Fruit fly (Drosophila melanogaster) whole organism, embryonic: Measurements from ENCODE around the gene CG6006.

Experiments used
- ATbp ChIP-seq: fragments of 200-800 bp; sonication (Bioruptor generic); optimal IDR thresholded peaks from 2 replicates; lab custom pipeline; 2017; ENCODE audit warnings: missing biosample characterization, mild to moderate bottlenecking, missing genetic modification characterization, missing genetic modification reagents
- CG13296 ChIP-seq: fragments of 200-800 bp; sonication (Bioruptor generic); optimal IDR thresholded peaks from 3 replicates; lab custom pipeline; 2018; ENCODE audit warnings: missing biosample characterization, mild to moderate bottlenecking, missing genetic modification characterization
- CG17912 ChIP-seq: fragments of 200-800 bp; sonication (Bioruptor generic); optimal IDR thresholded peaks from 2 replicates; lab custom pipeline; 2018; ENCODE audit warnings: missing biosample characterization, mild to moderate bottlenecking, missing genetic modification characterization
- CG2199 ChIP-seq: fragments of 200-800 bp; sonication (Bioruptor generic); IDR thresholded peaks from 3 replicates; pipeline ENCODE4 v1.3.6; 2022; ENCODE audit warnings: missing biosample characterization, missing genetic modification characterization
- CG2678 ChIP-seq: fragments of 200-800 bp; sonication (Bioruptor generic); optimal IDR thresholded peaks from 3 replicates; lab custom pipeline; 2019; ENCODE audit warnings: missing biosample characterization, mild to moderate bottlenecking, missing genetic modification characterization, moderate library complexity
- CG31365 ChIP-seq: fragments of 200-800 bp; sonication (Bioruptor generic); optimal IDR thresholded peaks from 2 replicates; lab custom pipeline; 2018; ENCODE audit warnings: missing biosample characterization, mild to moderate bottlenecking, missing genetic modification characterization
- CG31388 ChIP-seq: fragments of 200-800 bp; sonication (Bioruptor generic); optimal IDR thresholded peaks from 2 replicates; lab custom pipeline; 2016; ENCODE audit warnings: missing biosample characterization, missing genetic modification characterization
- CG33213 ChIP-seq: fragments of 200-800 bp; sonication (Bioruptor generic); optimal IDR thresholded peaks from 3 replicates; lab custom pipeline; 2016; ENCODE audit warnings: missing biosample characterization, missing genetic modification characterization
- CG34224 ChIP-seq: fragments of 200-800 bp; sonication (Bioruptor generic); IDR thresholded peaks from 3 replicates; pipeline ENCODE4 v1.3.6; 2022; ENCODE audit warnings: missing biosample characterization, missing genetic modification characterization; ENCODE audit not compliant: partially characterized antibody
- CG4424 ChIP-seq: fragments of 200-800 bp; sonication (Bioruptor generic); optimal IDR thresholded peaks from 3 replicates; lab custom pipeline; 2016; ENCODE audit warnings: missing biosample characterization, missing genetic modification characterization
- CG4854 ChIP-seq: fragments of 200-800 bp; sonication (Bioruptor generic); optimal IDR thresholded peaks from 2 replicates; lab custom pipeline; 2016; ENCODE audit warnings: missing biosample characterization, missing genetic modification characterization, inconsistent platforms
- CG6175 ChIP-seq: fragments of 200-800 bp; sonication (Bioruptor generic); IDR thresholded peaks from 3 replicates; pipeline ENCODE4 v1.3.6; 2022; ENCODE audit warnings: missing biosample characterization, missing genetic modification characterization
- CG7271 ChIP-seq: fragments of 200-800 bp; sonication (Bioruptor generic); optimal IDR thresholded peaks from 2 replicates; lab custom pipeline; 2018; ENCODE audit warnings: missing biosample characterization, mild to moderate bottlenecking, missing genetic modification characterization, moderate library complexity
- CG8089 ChIP-seq: fragments of 200-800 bp; sonication (Bioruptor generic); optimal IDR thresholded peaks from 3 replicates; lab custom pipeline; 2016; ENCODE audit warnings: missing biosample characterization, missing genetic modification characterization
- CG8765 ChIP-seq: fragments of 200-800 bp; sonication (Bioruptor generic); IDR thresholded peaks from 2 replicates; pipeline ENCODE4 v1.3.6; 2022; ENCODE audit warnings: missing biosample characterization, missing genetic modification characterization
- CG9215 ChIP-seq: fragments of 200-800 bp; sonication (Bioruptor generic); IDR thresholded peaks from 2 replicates; pipeline ENCODE4 v1.3.6; 2022; ENCODE audit warnings: missing biosample characterization, missing genetic modification characterization
- CHES-1-like ChIP-seq: fragments of 200-800 bp; sonication (Bioruptor generic); optimal IDR thresholded peaks from 2 replicates; lab custom pipeline; 2016; ENCODE audit warnings: missing biosample characterization, missing genetic modification characterization
- D19A ChIP-seq: fragments of 200-800 bp; optimal IDR thresholded peaks from 3 replicates; lab custom pipeline; 2019; ENCODE audit warnings: missing biosample characterization, mild to moderate bottlenecking, missing genetic modification characterization, moderate library complexity
- Doc3 ChIP-seq: fragments of 200-800 bp; sonication (Bioruptor generic); IDR thresholded peaks from 3 replicates; pipeline ENCODE4 v1.3.6; 2022; ENCODE audit warnings: missing biosample characterization, missing genetic modification characterization; ENCODE audit not compliant: partially characterized antibody
- Drgx ChIP-seq: fragments of 200-800 bp; sonication (Bioruptor generic); IDR thresholded peaks from 2 replicates; pipeline ENCODE4 v1.3.6; 2022; ENCODE audit warnings: missing biosample characterization, missing genetic modification characterization
- Fer2 ChIP-seq: fragments of 200-800 bp; sonication (Bioruptor generic); optimal IDR thresholded peaks from 2 replicates; lab custom pipeline; 2018; ENCODE audit warnings: missing biosample characterization, mild to moderate bottlenecking, missing genetic modification characterization, moderate library complexity
- Gsc ChIP-seq: fragments of 200-800 bp; sonication (Bioruptor generic); IDR thresholded peaks from 2 replicates; pipeline ENCODE4 v1.3.6; 2022; ENCODE audit warnings: missing biosample characterization, missing genetic modification characterization
- Gug ChIP-seq: fragments of 200-800 bp; sonication (Bioruptor generic); IDR thresholded peaks from 4 replicates; pipeline ENCODE4 v1.3.6; 2022; ENCODE audit warnings: missing biosample characterization, missing genetic modification characterization
- Hmx ChIP-seq: fragments of 200-800 bp; sonication (Bioruptor generic); optimal IDR thresholded peaks from 2 replicates; lab custom pipeline; 2016; ENCODE audit warnings: missing biosample characterization, missing genetic modification characterization
- Hr78 ChIP-seq, 2 experiments: fragments of 200-800 bp in 1 of 2; fragments of >200 bp in 1 of 2; sonication (Bioruptor generic) in 1 of 2; optimal IDR thresholded peaks; 2 replicates each; lab custom pipeline; 2017 to 2019; ENCODE audit warnings: missing biosample characterization in 2 of 2, missing genetic modification characterization in 2 of 2, mild to moderate bottlenecking in 1 of 2, moderate library complexity in 1 of 2
- Hsf ChIP-seq: fragments of 200-800 bp; sonication (Bioruptor generic); optimal IDR thresholded peaks from 3 replicates; lab custom pipeline; 2016; ENCODE audit warnings: missing biosample characterization, missing genetic modification characterization
- Nf-YB ChIP-seq: fragments of 200-800 bp; sonication (Bioruptor generic); optimal IDR thresholded peaks from 3 replicates; lab custom pipeline; 2019; ENCODE audit warnings: missing biosample characterization, mild to moderate bottlenecking, missing genetic modification characterization, moderate library complexity
- Nf-YC ChIP-seq: fragments of 200-800 bp; optimal IDR thresholded peaks from 3 replicates; lab custom pipeline; 2019; ENCODE audit warnings: missing biosample characterization, mild to moderate bottlenecking, missing genetic modification characterization, moderate library complexity
- Rfx ChIP-seq: fragments of 200-800 bp; sonication (Bioruptor generic); IDR thresholded peaks from 2 replicates; pipeline ENCODE4 v1.3.6; 2022; ENCODE audit warnings: missing biosample characterization, missing genetic modification characterization
- Rx ChIP-seq: fragments of 200-800 bp; sonication (Bioruptor generic); IDR thresholded peaks from 2 replicates; pipeline ENCODE4 v1.3.6; 2022; ENCODE audit warnings: missing biosample characterization, missing genetic modification characterization
- abd-A ChIP-seq: fragments of 200-800 bp; sonication (Bioruptor generic); optimal IDR thresholded peaks from 3 replicates; lab custom pipeline; 2019; ENCODE audit warnings: missing biosample characterization, mild to moderate bottlenecking, missing genetic modification characterization, moderate library complexity
- bcd ChIP-seq: fragments of 200-800 bp; sonication (Bioruptor generic); optimal IDR thresholded peaks from 2 replicates; lab custom pipeline; 2017; ENCODE audit warnings: missing biosample characterization, mild to moderate bottlenecking, missing genetic modification characterization
- cas ChIP-seq: fragments of 200-800 bp; sonication (Bioruptor generic); IDR thresholded peaks from 2 replicates; pipeline ENCODE4 v1.3.6; 2022; ENCODE audit warnings: missing biosample characterization, missing genetic modification characterization
- ci ChIP-seq: fragments of 200-800 bp; sonication (Bioruptor generic); IDR thresholded peaks from 3 replicates; pipeline ENCODE4 v1.3.6; 2022; ENCODE audit warnings: missing biosample characterization, missing genetic modification characterization
- en ChIP-seq: fragments of 200-800 bp; sonication (Bioruptor generic); optimal IDR thresholded peaks from 2 replicates; lab custom pipeline; 2016; ENCODE audit warnings: missing biosample characterization, missing genetic modification characterization
- gem ChIP-seq: fragments of 200-800 bp; sonication (Bioruptor generic); optimal IDR thresholded peaks from 2 replicates; lab custom pipeline; 2019; ENCODE audit warnings: missing biosample characterization, mild to moderate bottlenecking, missing genetic modification characterization, moderate library complexity
- hkb ChIP-seq, 2 experiments: fragments of 200-800 bp in 1 of 2; fragments of >200 bp in 1 of 2; sonication (Bioruptor generic) in 1 of 2; IDR thresholded peaks in 1 of 2; optimal IDR thresholded peaks in 1 of 2; 2 replicates each; pipeline versions ENCODE4 v1.3.6 to Lab custom; 2017 to 2022; ENCODE audit warnings: missing biosample characterization in 1 of 2, missing genetic modification characterization in 1 of 2
- lbe ChIP-seq: fragments of 200-800 bp; sonication (Bioruptor generic); optimal IDR thresholded peaks from 2 replicates; lab custom pipeline; 2016; ENCODE audit warnings: missing biosample characterization, mild to moderate bottlenecking, missing genetic modification characterization
- nerfin-1 ChIP-seq: fragments of 200-800 bp; sonication (Bioruptor generic); optimal IDR thresholded peaks from 3 replicates; lab custom pipeline; 2019; ENCODE audit warnings: missing biosample characterization, mild to moderate bottlenecking, missing genetic modification characterization, moderate library complexity
- nerfin-2 ChIP-seq: fragments of 200-800 bp; sonication (Bioruptor generic); IDR thresholded peaks from 2 replicates; pipeline ENCODE4 v1.3.6; 2022; ENCODE audit warnings: missing biosample characterization, missing genetic modification characterization; ENCODE audit not compliant: partially characterized antibody
- nom ChIP-seq: fragments of 200-800 bp; sonication (Bioruptor generic); optimal IDR thresholded peaks from 2 replicates; lab custom pipeline; 2017; ENCODE audit warnings: missing biosample characterization, missing genetic modification characterization, mild to moderate bottlenecking, moderate library complexity, missing genetic modification reagents
- pb ChIP-seq: fragments of 200-800 bp; sonication (Bioruptor generic); optimal IDR thresholded peaks from 3 replicates; lab custom pipeline; 2016; ENCODE audit warnings: missing biosample characterization, missing genetic modification characterization
- shn ChIP-seq: fragments of 200-800 bp; sonication (Bioruptor generic); optimal IDR thresholded peaks from 3 replicates; lab custom pipeline; 2016; ENCODE audit warnings: missing biosample characterization, missing genetic modification characterization

CG6006 gene

dm6 chr3R:16153356-16153905, 1.4 kb upstream of the CG6006 start (continued):
- TF ChIP-seq abd-A (tag; lab: Kevin White, UChicago) (peak; percentile 51), CG4424 (GFP tag; lab: Kevin White, UChicago) (no peak)
- TF ChIP-seq, all 482 proteins: peak for 11

dm6 chr3R:16154263-16154662, 519 bp upstream of the CG6006 start:
- TF ChIP-seq CG7271 (tag; lab: Kevin White, UChicago) (no peak), Drgx (GFP tag; lab: Robert Waterston, UW) (peak; percentile 57), Gug (GFP tag; lab: Robert Waterston, UW) (no peak), CG8765 (GFP tag; lab: Robert Waterston, UW) (no peak), lbe (GFP tag; lab: Kevin White, UChicago) (peak; percentile 44), Doc3 (GFP tag; lab: Robert Waterston, UW) (no peak), CG2678 (peak; percentile 2), CG8089 (no peak), Hr78 (GFP tag; optimal IDR thresholded peaks at IDR 0.05; lab: Kevin White, UChicago) (no peak), CG31388 (GFP tag; lab: Kevin White, UChicago) (no peak), nom (GFP tag; lab: Kevin White, UChicago) (peak; percentile 24), gem (peak; percentile 13), D19A (tag; lab: Kevin White, UChicago) (peak; percentile 58)

DNA sequence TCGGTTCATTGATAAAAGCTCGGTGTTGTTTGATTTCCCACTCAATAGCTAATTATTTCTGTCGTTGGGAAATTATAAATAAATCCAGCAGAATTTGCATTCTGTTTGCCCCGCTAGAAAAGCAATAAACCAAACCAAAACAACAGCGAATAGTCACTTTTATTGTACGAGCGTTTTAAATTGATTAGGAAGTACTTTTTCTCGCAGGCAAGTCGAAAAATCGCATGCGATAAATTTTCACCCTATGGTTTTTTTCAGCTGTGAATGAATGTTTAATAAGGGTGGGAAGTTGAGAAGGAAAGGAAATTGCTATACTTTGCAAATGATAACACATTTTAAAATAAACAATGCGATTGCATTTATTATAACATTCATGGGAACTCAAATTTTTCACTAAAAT, 1.2 kb downstream of the CG6006 start:
- TF ChIP-seq CG13296 (GFP tag; lab: Kevin White, UChicago) (no peak), nerfin-1 (peak; percentile 49)
- TF ChIP-seq, all 482 proteins: peak for 1

DNA sequence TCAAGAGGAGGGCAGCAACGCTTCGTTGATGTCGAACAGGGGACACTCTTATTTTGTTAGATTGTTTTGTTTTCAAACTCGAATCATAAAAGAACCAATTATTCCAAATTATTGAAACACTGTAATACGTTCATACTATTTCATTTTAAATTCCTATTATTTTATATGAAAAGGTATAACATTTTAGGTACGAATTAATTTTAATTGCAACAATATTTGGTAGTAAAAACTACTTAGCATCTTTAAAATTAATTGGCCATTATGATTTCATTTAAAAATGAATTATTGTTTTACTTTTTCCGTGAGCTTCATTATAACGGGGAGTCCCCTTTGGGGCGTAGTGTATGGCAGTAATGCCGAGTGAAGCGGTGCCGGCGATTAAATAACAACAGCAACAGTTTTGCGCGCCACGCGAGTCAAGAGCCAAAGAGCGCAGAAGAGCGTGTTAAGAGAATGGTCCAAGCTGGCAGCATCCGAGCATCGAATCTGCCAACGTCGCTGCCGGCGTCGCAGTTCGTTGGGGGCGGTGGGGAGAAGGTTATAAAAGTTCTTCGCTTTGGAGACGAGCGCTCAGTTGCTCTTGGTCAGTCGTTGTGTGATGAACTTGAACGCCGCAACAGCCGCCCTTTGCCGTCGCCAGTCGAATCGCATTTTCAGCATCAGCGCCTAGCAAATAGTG, 2.9 kb downstream of the CG6006 start:
- TF ChIP-seq CG17912 (GFP tag; lab: Kevin White, UChicago) (no peak), Nf-YB (GFP tag; lab: Kevin White, UChicago) (peak; percentile 35), CG4854 (GFP tag; lab: Kevin White, UChicago) (no peak), CG2199 (no peak), CG34224 (GFP tag; lab: Robert Waterston, UW) (peak; percentile 51; the same call in 1 of the 3 replicates), cas (GFP tag; lab: Robert Waterston, UW) (no peak), Rfx (GFP tag; lab: Robert Waterston, UW) (peak; percentile 36), nerfin-2 (GFP tag; lab: Robert Waterston, UW) (no peak), Hsf (GFP tag; lab: Kevin White, UChicago) (peak; percentile 48), Nf-YC (tag; lab: Kevin White, UChicago) (peak; percentile 15), bcd (GFP tag; lab: Kevin White, UChicago) (peak; percentile 51), ci (GFP tag; lab: Robert Waterston, UW) (peak; percentile 45; the same call in 1 of the 3 replicates), CG6175 (GFP tag; lab: Robert Waterston, UW) (0 out of 3 replicates have a peak, but pooled peaks have one; percentile 50), hkb (optimal IDR thresholded peaks at IDR 0.05; lab: Kevin White, UChicago) (no peak), hkb (GFP tag; IDR thresholded peaks at IDR 0.05; lab: Robert Waterston, UW) (no peak; the same call in 1 of the 2 replicates), CG9215 (GFP tag; lab: Robert Waterston, UW) (peak; percentile 36; the same call in 1 of the 2 replicates), Gsc (no peak), Fer2 (no peak), Hmx (peak; percentile 8), Rx (GFP tag; lab: Robert Waterston, UW) (no peak), en (GFP tag; lab: Kevin White, UChicago) (no peak), ATbp (GFP tag; lab: Kevin White, UChicago) (peak; percentile 39), pb (GFP tag; lab: Kevin White, UChicago) (peak; percentile 10), CHES-1-like (GFP tag; lab: Kevin White, UChicago) (no peak), shn (GFP tag; lab: Kevin White, UChicago) (peak; percentile 1), CG31365 (tag; lab: Kevin White, UChicago) (no peak), CG33213 (GFP tag; lab: Kevin White, UChicago) (no peak)
